Worm (Caenorhabditis elegans): ENCODE data around the gene ugt-39.

DNA sequence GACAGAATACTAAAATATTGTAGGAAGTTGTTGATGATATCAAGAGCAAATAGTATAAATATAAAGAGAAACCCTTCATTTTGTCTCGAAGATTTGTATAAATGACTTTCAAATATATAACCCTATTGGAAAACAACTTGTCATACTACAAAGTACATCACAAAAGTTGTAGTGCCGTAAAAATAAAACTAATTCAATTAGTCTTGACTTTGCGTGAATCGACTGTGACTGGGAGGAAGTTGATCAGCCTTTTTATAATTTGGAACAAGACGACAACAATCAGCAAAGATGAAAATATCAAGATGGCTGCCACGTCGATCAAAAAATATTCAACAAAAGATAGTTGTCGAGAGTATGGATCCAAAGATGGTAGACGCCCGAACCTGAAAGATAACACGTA is 15.1 kb upstream of the ugt-39 start, which contains the start of gene ugt-40:
- no peak for TF ChIP-seq F55B11.4 (tag; optimal IDR thresholded peaks at IDR 0.05; ENCODE audit: borderline replicate concordance, insufficient read depth)
- no peak for TF ChIP-seq unc-130 (GFP tag; optimal IDR thresholded peaks at IDR 0.05)
- TF ChIP-seq nfyb-1 (GFP tag; IDR thresholded peaks at IDR 0.05): no peak
- no peak for TF ChIP-seq Y53G8AR.9 (GFP tag; conservative IDR thresholded peaks at IDR 0.05)
- no peak for TF ChIP-seq K12H6.12 (tag; optimal IDR thresholded peaks at IDR 0.05)
- no peak for TF ChIP-seq ceh-79 (tag; optimal IDR thresholded peaks at IDR 0.05)
- TF ChIP-seq nhr-179 (tag; optimal IDR thresholded peaks at IDR 0.05): no peak
- no peak for TF ChIP-seq cebp-1 (GFP tag; IDR thresholded peaks at IDR 0.05)
- TF ChIP-seq cebp-1 (tag; optimal IDR thresholded peaks at IDR 0.05): no peak
- TF ChIP-seq gei-17 (GFP tag; optimal IDR thresholded peaks at IDR 0.05): no peak
- TF ChIP-seq attf-3 (GFP tag; conservative IDR thresholded peaks at IDR 0.05): no peak
- no peak for TF ChIP-seq sdz-38 (tag; optimal IDR thresholded peaks at IDR 0.05)

All from whole organism, young adult.